Worm (Caenorhabditis elegans) whole organism, early embryonic: ENCODE data around the gene gldi-8.

Source experiments
- F13C5.2 ChIP-seq: sonication (generic microtip); optimal IDR thresholded peaks from 2 replicates; lab custom pipeline; 2017; ENCODE audit warnings: mild to moderate bottlenecking, missing genetic modification characterization, inconsistent platforms, missing compliant biosample characterization
- ama-1 ChIP-seq: fragments of 150-350 bp; optimal IDR thresholded peaks from 2 replicates; lab custom pipeline; 2014
- ceh-36 ChIP-seq: sonication (generic microtip); optimal IDR thresholded peaks from 2 replicates; lab custom pipeline; 2016; ENCODE audit warnings: missing genetic modification characterization, inconsistent platforms, missing compliant biosample characterization
- flt-1 ChIP-seq: fragments of 200-800 bp; sonication (Bioruptor generic); IDR thresholded peaks from 2 replicates; pipeline ENCODE4 v1.3.6; 2022; ENCODE audit warnings: missing genetic modification characterization, missing compliant biosample characterization
- hmbx-1 ChIP-seq: sonication (generic microtip); optimal IDR thresholded peaks from 2 replicates; lab custom pipeline; 2016; ENCODE audit warnings: mild to moderate bottlenecking, missing genetic modification characterization, missing compliant biosample characterization
- hnd-1 ChIP-seq: sonication (generic microtip); optimal IDR thresholded peaks from 2 replicates; lab custom pipeline; 2016; ENCODE audit warnings: missing genetic modification characterization, missing compliant biosample characterization
- pes-1 ChIP-seq: fragments of 200-800 bp; sonication (Bioruptor generic); IDR thresholded peaks from 2 replicates; pipeline ENCODE4 v1.3.6; 2022; ENCODE audit warnings: missing genetic modification reagents, missing genetic modification characterization, missing compliant biosample characterization
- sea-1 ChIP-seq: fragments of 200-800 bp; sonication (Bioruptor generic); conservative IDR thresholded peaks from 2 replicates; pipeline ENCODE4 v1.3.6; 2022; ENCODE audit warnings: missing genetic modification characterization, missing compliant biosample characterization
- tbx-11 ChIP-seq: fragments of 200-800 bp; sonication (Bioruptor generic); IDR thresholded peaks from 2 replicates; pipeline ENCODE4 v1.3.6; 2022; ENCODE audit warnings: missing genetic modification characterization, missing compliant biosample characterization
- tbx-37 ChIP-seq: fragments of 200-800 bp; sonication (Bioruptor generic); conservative IDR thresholded peaks from 2 replicates; pipeline ENCODE4 v1.3.6; 2022; ENCODE audit warnings: missing genetic modification reagents, missing genetic modification characterization, missing compliant biosample characterization
- tra-4 ChIP-seq: sonication (generic microtip); optimal IDR thresholded peaks from 2 replicates; lab custom pipeline; 2017; ENCODE audit warnings: missing genetic modification characterization, missing compliant biosample characterization

DNA sequence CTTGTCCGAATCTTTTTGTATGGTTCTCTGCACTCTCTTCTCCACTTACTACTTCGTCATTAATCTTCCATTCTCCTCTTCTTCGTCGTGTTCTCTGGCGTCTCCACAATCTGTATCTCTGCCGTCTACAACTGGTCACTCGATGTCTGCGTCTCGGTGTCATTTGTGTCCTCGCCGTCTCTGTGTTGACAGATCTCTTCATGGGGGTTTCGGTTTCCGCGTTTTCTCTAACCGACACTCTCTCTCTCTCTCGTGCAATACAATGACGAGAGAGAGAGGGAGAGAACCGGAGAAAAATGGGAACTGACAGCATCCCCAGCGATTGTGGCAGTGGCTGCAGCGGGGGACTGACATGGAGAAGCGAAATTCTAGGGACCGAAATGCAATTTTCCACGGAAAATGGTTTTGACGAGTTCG, 13.0 kb upstream of the gldi-8 start:
- TF ChIP-seq tbx-37 (GFP tag; lab: Robert Waterston, UW) (no peak), ama-1 (lab: Kevin White, UChicago) (no peak), hnd-1 (tag; lab: Kevin White, UChicago) (no peak), flt-1 (peak; percentile 60; the same call in 1 of the 2 replicates), tra-4 (tag; lab: Kevin White, UChicago) (no peak), tbx-11 (GFP tag; lab: Robert Waterston, UW) (no peak), sea-1 (no peak), pes-1 (GFP tag; lab: Robert Waterston, UW) (no peak), F13C5.2 (tag; lab: Kevin White, UChicago) (peak; percentile 58), ceh-36 (tag; lab: Kevin White, UChicago) (peak; percentile 27), hmbx-1 (tag; lab: Kevin White, UChicago) (no peak)
